Fruit fly (Drosophila melanogaster): ENCODE results near the gene santa-maria.

santa-maria gene

dm6 chr2L:7397746-7398145 lies 53.3 kb downstream of the santa-maria start (continued):
- TF ChIP-seq C15 (GFP tag; IDR thresholded peaks at IDR 0.05) (no peak), CG18619 (GFP tag; optimal IDR thresholded peaks at IDR 0.05) (no peak), vvl (GFP tag; IDR thresholded peaks at IDR 0.05) (no peak), CG4424 (GFP tag; optimal IDR thresholded peaks at IDR 0.05) (no peak), row (GFP tag; IDR thresholded peaks at IDR 0.05) (peak; percentile 28; the same call in 2 of the 3 replicates), CG16779 (GFP tag; IDR thresholded peaks at IDR 0.05) (no peak), so (GFP tag; IDR thresholded peaks at IDR 0.05) (no peak), CG2712 (tag; optimal IDR thresholded peaks at IDR 0.05) (no peak), Abd-B (GFP tag; optimal IDR thresholded peaks at IDR 0.05) (no peak), ab (GFP tag; optimal IDR thresholded peaks at IDR 0.05) (no peak), ara (GFP tag; IDR thresholded peaks at IDR 0.05) (no peak), CG7839 (tag; optimal IDR thresholded peaks at IDR 0.05) (no peak), cwo (GFP tag; optimal IDR thresholded peaks at IDR 0.05) (no peak), Spps (tag; optimal IDR thresholded peaks at IDR 0.05) (no peak), Awh (GFP tag; IDR thresholded peaks at IDR 0.05) (no peak), pita (GFP tag; optimal IDR thresholded peaks at IDR 0.05) (no peak), nom (GFP tag; optimal IDR thresholded peaks at IDR 0.05) (no peak), CG34224 (GFP tag; IDR thresholded peaks at IDR 0.05; ENCODE audit: partially characterized antibody) (no peak), CG15601 (tag; optimal IDR thresholded peaks at IDR 0.05) (no peak), tgo (GFP tag; IDR thresholded peaks at IDR 0.05) (no peak), crol (GFP tag; IDR thresholded peaks at IDR 0.05) (no peak), Ada2b (GFP tag; IDR thresholded peaks at IDR 0.05) (no peak), inv (GFP tag; IDR thresholded peaks at IDR 0.05; ENCODE audit: partially characterized antibody) (no peak), lola (GFP tag; optimal IDR thresholded peaks at IDR 0.05) (no peak), slbo (GFP tag; IDR thresholded peaks at IDR 0.05) (peak; percentile 55), CG34422 (GFP tag; IDR thresholded peaks at IDR 0.05) (no peak), stwl (tag; optimal IDR thresholded peaks at IDR 0.05) (no peak), eyg (GFP tag; optimal IDR thresholded peaks at IDR 0.05) (no peak), gem (tag; optimal IDR thresholded peaks at IDR 0.05) (peak; percentile 23), B-H1 (GFP tag; IDR thresholded peaks at IDR 0.05) (no peak), wdn (GFP tag; IDR thresholded peaks at IDR 0.05) (no peak), CG9932 (GFP tag; IDR thresholded peaks at IDR 0.05) (peak; percentile 53), CG8281 (tag; optimal IDR thresholded peaks at IDR 0.05) (no peak), CG34376 (GFP tag; optimal IDR thresholded peaks at IDR 0.05) (no peak), CG12659 (GFP tag; optimal IDR thresholded peaks at IDR 0.05) (no peak), CG31441 (GFP tag; IDR thresholded peaks at IDR 0.05) (no peak), Taf1 (GFP tag; IDR thresholded peaks at IDR 0.05) (no peak), NFAT (GFP tag; IDR thresholded peaks at IDR 0.05) (no peak), Ravus (GFP tag; IDR thresholded peaks at IDR 0.05) (no peak), CG17361 (GFP tag; IDR thresholded peaks at IDR 0.05) (no peak), Med (GFP tag) (peak; percentile 44)

- TF ChIP-seq cg (GFP tag; optimal IDR thresholded peaks at IDR 0.05) (no peak), ro (GFP tag; IDR thresholded peaks at IDR 0.05) (0 out of 2 replicates have a peak, but pooled peaks have one; percentile 41), CG18476 (GFP tag; optimal IDR thresholded peaks at IDR 0.05) (peak; percentile 1), disco-r (GFP tag; optimal IDR thresholded peaks at IDR 0.05) (no peak), ken (GFP tag; IDR thresholded peaks at IDR 0.05) (peak; percentile 57; the same call in 1 of the 3 replicates), CG8359 (GFP tag; optimal IDR thresholded peaks at IDR 0.05; ENCODE audit: borderline replicate concordance) (no peak), CG7928 (GFP tag; optimal IDR thresholded peaks at IDR 0.05) (no peak), sob (GFP tag; IDR thresholded peaks at IDR 0.05) (peak; percentile 83), Neu2 (GFP tag; optimal IDR thresholded peaks at IDR 0.05; ENCODE audit: borderline replicate concordance) (no peak), CkIIα-i1 (GFP tag; IDR thresholded peaks at IDR 0.05) (no peak), CG12391 (tag; optimal IDR thresholded peaks at IDR 0.05) (peak; percentile 64), Optix (GFP tag; IDR thresholded peaks at IDR 0.05) (0 out of 3 replicates have a peak, but pooled peaks have one; percentile 9), CG11456 (GFP tag; IDR thresholded peaks at IDR 0.05) (peak; percentile 74), CG9727 (GFP tag; optimal IDR thresholded peaks at IDR 0.05) (peak; percentile 35)
These were observed 54.1 kb downstream of the santa-maria start for dm6 chr2L:7396962-7397361.
